Fruit fly (Drosophila melanogaster): ENCODE results near the gene CG34279.

dm6 chr3R:17381916-17382315 is 21.2 kb downstream of the CG34279 start:
- no peak for TF ChIP-seq CG11617 (GFP tag; optimal IDR thresholded peaks at IDR 0.05)
- TF ChIP-seq CG14711 (tag; optimal IDR thresholded peaks at IDR 0.05), result no peak
- TF ChIP-seq CG33017 (tag; optimal IDR thresholded peaks at IDR 0.05), result no peak
- no peak for TF ChIP-seq bab1 (GFP tag; optimal IDR thresholded peaks at IDR 0.05)
- TF ChIP-seq ovo (GFP tag; optimal IDR thresholded peaks at IDR 0.05), result no peak
- TF ChIP-seq tj (GFP tag; optimal IDR thresholded peaks at IDR 0.05), result peak; percentile 92
- no peak for TF ChIP-seq CG12768 (GFP tag; optimal IDR thresholded peaks at IDR 0.05)
- no peak for TF ChIP-seq cic (GFP tag; optimal IDR thresholded peaks at IDR 0.05)
- TF ChIP-seq kay (GFP tag; ENCODE audit: borderline replicate concordance), result no peak
- no peak for TF ChIP-seq CG5204 (GFP tag; optimal IDR thresholded peaks at IDR 0.05)
- TF ChIP-seq CG7045 (GFP tag; optimal IDR thresholded peaks at IDR 0.05), result no peak
- TF ChIP-seq CG7101 (tag; optimal IDR thresholded peaks at IDR 0.05), result no peak
